ENCODE assay signal across 1 fruit fly cellular context in the genomic region with DNA sequence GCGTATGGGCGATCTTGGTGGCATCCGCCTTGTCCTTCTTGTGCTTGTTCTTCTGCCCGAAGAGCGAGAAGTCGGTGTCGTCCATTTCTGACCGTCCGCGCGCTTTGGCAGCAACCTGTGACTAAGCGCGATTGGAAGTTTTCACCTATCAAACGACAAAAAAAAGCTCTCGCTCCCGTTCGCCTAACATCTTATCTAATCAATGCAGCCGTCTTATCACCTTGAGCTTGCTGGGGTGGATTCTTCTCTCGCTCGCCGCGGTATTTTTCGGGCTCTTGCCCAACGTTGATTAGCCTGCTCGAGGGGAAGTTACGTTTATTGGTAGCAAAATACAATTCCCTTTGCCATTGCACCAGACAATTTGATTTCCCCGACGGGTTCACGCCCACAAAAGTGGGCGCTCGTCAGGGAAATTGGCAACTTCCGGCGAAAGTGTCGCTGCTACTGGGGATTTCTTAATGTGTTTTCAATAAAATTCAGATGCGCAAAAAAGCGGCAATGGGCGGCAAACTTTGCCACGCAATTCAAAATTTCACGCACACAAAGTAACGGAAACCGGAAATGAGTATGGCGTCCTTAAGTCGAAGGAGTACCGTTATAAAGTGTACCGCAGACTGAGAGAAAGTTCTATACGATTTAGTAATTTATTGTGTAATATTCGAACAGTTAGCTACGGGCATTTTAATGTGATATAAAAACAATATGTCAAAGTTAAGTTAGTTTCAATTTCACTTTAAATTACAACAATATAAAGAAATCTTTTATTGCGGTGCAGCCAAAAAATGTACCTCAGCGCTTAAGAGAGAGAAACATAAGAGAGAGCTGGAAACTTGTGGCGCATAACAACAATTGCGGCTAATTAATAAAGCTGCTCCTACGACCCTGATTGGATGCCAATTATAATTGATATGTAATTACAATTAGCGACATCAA.
TF ChIP-seq lines count a peak whose summit lies in the region.

TSS of gene Decay (minus strand) at position 132 of the 933 bp plus-strand sequence.

TF ChIP-seq in whole organism, embryonic, 481 proteins besides CTCF, POLR2A, EP300 and RAD21 (continued from another document):
- no peak for TF ChIP-seq CG12659 (GFP tag; optimal IDR thresholded peaks at IDR 0.05; lab: Kevin White, UChicago)
- TF ChIP-seq Six4 (GFP tag; optimal IDR thresholded peaks at IDR 0.05; lab: Kevin White, UChicago), result no peak
- TF ChIP-seq corto (GFP tag; optimal IDR thresholded peaks at IDR 0.05; lab: Kevin White, UChicago), result no peak
- TF ChIP-seq CG3163 (GFP tag; optimal IDR thresholded peaks at IDR 0.05; lab: Kevin White, UChicago), result peak; percentile 70
- peak; percentile 2 for TF ChIP-seq Xbp1 (GFP tag; optimal IDR thresholded peaks at IDR 0.05; lab: Kevin White, UChicago)
- no peak for TF ChIP-seq pzg (GFP tag; optimal IDR thresholded peaks at IDR 0.05; lab: Kevin White, UChicago)
- TF ChIP-seq Atf3 (GFP tag; optimal IDR thresholded peaks at IDR 0.05; lab: Kevin White, UChicago), result no peak
- no peak for TF ChIP-seq slbo (GFP tag; IDR thresholded peaks at IDR 0.05; lab: Robert Waterston, UW)
- TF ChIP-seq CG4707 (GFP tag; optimal IDR thresholded peaks at IDR 0.05; lab: Kevin White, UChicago), result no peak
- no peak for TF ChIP-seq Myb (GFP tag; optimal IDR thresholded peaks at IDR 0.05; lab: Kevin White, UChicago)
- no peak for TF ChIP-seq CG3847 (GFP tag; IDR thresholded peaks at IDR 0.05; lab: Robert Waterston, UW)
- TF ChIP-seq vnd (GFP tag; IDR thresholded peaks at IDR 0.05; lab: Robert Waterston, UW; ENCODE audit: partially characterized antibody), result no peak
- no peak for TF ChIP-seq BtbVII (GFP tag; optimal IDR thresholded peaks at IDR 0.05; lab: Kevin White, UChicago)
- TF ChIP-seq jigr1 (GFP tag; IDR thresholded peaks at IDR 0.05; lab: Robert Waterston, UW), result no peak
- no peak for TF ChIP-seq Camta (GFP tag; optimal IDR thresholded peaks at IDR 0.05; lab: Kevin White, UChicago)
- TF ChIP-seq dm (GFP tag; optimal IDR thresholded peaks at IDR 0.05; lab: Kevin White, UChicago), result no peak
- TF ChIP-seq B-H1 (GFP tag; IDR thresholded peaks at IDR 0.05; lab: Robert Waterston, UW), result no peak
- TF ChIP-seq tup (GFP tag; optimal IDR thresholded peaks at IDR 0.05; lab: Kevin White, UChicago), result no peak
- no peak for TF ChIP-seq CG4282 (GFP tag; optimal IDR thresholded peaks at IDR 0.05; lab: Kevin White, UChicago)
- TF ChIP-seq gem (tag; optimal IDR thresholded peaks at IDR 0.05; lab: Kevin White, UChicago), result peak; percentile 28
- TF ChIP-seq tin (GFP tag; optimal IDR thresholded peaks at IDR 0.05; lab: Kevin White, UChicago), result no peak
- no peak for TF ChIP-seq PHDP (tag; optimal IDR thresholded peaks at IDR 0.05; lab: Kevin White, UChicago)
- TF ChIP-seq eve (GFP tag; optimal IDR thresholded peaks at IDR 0.05; lab: Kevin White, UChicago), result peak in 1 of 2 experiments; percentile 75
- peak; percentile 75 for TF ChIP-seq GATAe (GFP tag; conservative IDR thresholded peaks at IDR 0.05; lab: Robert Waterston, UW)
- no peak for TF ChIP-seq CG31388 (GFP tag; optimal IDR thresholded peaks at IDR 0.05; lab: Kevin White, UChicago)
- no peak for TF ChIP-seq CG1529 (GFP tag; optimal IDR thresholded peaks at IDR 0.05; lab: Kevin White, UChicago)
- no peak for TF ChIP-seq pb (GFP tag; optimal IDR thresholded peaks at IDR 0.05; lab: Kevin White, UChicago)
- TF ChIP-seq wor (GFP tag; IDR thresholded peaks at IDR 0.05; lab: Robert Waterston, UW), result no peak
- no peak for TF ChIP-seq ind (GFP tag; optimal IDR thresholded peaks at IDR 0.05; lab: Kevin White, UChicago)
- TF ChIP-seq CG3838 (GFP tag; optimal IDR thresholded peaks at IDR 0.05; lab: Kevin White, UChicago), result no peak
- peak; percentile 23; the same call in 1 of the 3 replicates for TF ChIP-seq row (GFP tag; IDR thresholded peaks at IDR 0.05; lab: Robert Waterston, UW)
- no peak for TF ChIP-seq zen2 (GFP tag; IDR thresholded peaks at IDR 0.05; lab: Robert Waterston, UW; ENCODE audit: partially characterized antibody)
- TF ChIP-seq mam (GFP tag; optimal IDR thresholded peaks at IDR 0.05; lab: Kevin White, UChicago), result no peak
- TF ChIP-seq CG1024 (GFP tag; IDR thresholded peaks at IDR 0.05; lab: Robert Waterston, UW), result no peak
- no peak for TF ChIP-seq z (GFP tag; IDR thresholded peaks at IDR 0.05; lab: Robert Waterston, UW)
